Fruit fly (Drosophila melanogaster): ENCODE measurements around the gene shf.

DNA sequence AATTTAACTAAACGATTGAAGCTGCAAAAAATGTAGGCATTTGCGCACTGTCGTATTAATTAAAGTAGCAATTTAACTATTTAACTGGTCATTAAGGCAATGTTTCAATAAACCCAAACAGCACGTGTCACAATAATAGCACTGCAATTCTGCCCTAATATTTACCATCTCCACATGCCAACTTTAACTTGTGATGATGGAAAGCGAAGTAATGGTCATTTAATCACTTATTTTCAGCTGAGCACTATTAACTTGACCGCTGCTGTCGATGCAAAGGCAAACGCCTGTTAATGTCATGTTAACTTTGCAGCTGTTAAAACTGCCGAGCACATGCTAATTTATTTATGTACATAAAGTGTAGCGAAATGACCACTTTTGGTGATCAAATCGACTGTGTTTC, 14.7 kb upstream of the shf start:
- no peak for TF ChIP-seq CG13204 (GFP tag; optimal IDR thresholded peaks at IDR 0.05)
- peak; percentile 58 for TF ChIP-seq CG8159 (tag; optimal IDR thresholded peaks at IDR 0.05)
- peak; percentile 34 for TF ChIP-seq gl (tag; optimal IDR thresholded peaks at IDR 0.05)
- peak; percentile 70 for TF ChIP-seq Pif1A (GFP tag; optimal IDR thresholded peaks at IDR 0.05)
- TF ChIP-seq CG17806 (tag; optimal IDR thresholded peaks at IDR 0.05): peak; percentile 60
